Worm (Caenorhabditis elegans) whole organism, L4/young adult: ENCODE results near the gene Y47D7A.11.

Source experiments
- W03F9.2 ChIP-seq: fragments of 150-350 bp; optimal IDR thresholded peaks from 2 replicates; lab custom pipeline; 2014; ENCODE audit warnings: missing biosample characterization, missing genetic modification characterization
- dao-5 ChIP-seq: sonication (generic microtip); optimal IDR thresholded peaks from 2 replicates; lab custom pipeline; 2016; ENCODE audit warnings: missing genotype, missing genetic modification characterization, moderate library complexity, missing compliant biosample characterization
- him-1 ChIP-seq: sonication (generic microtip); optimal IDR thresholded peaks from 2 replicates; lab custom pipeline; 2016; ENCODE audit warnings: missing genotype, missing genetic modification reagents, missing genetic modification characterization, missing compliant biosample characterization

ce11 chrV:4428202-4428601, at the start of gene Y47D7A.11:
- TF ChIP-seq him-1 (tag; lab: Kevin White, UChicago) = no peak
- no peak for TF ChIP-seq W03F9.2 (tag; lab: Kevin White, UChicago)
- no peak for TF ChIP-seq dao-5
